Worm (Caenorhabditis elegans) whole organism, L2 larva: ENCODE results near the gene sre-18.

Experiments used
- F13H6.1 ChIP-seq: sonication (generic microtip); optimal IDR thresholded peaks from 2 replicates; lab custom pipeline; 2016; ENCODE audit warnings: missing genetic modification characterization, missing compliant biosample characterization
- Y55F3AM.14 ChIP-seq: fragments of 200-800 bp; sonication (Bioruptor generic); optimal IDR thresholded peaks from 2 replicates; lab custom pipeline; 2018; ENCODE audit warnings: mild to moderate bottlenecking, missing genetic modification characterization, missing compliant biosample characterization
- blmp-1 ChIP-seq: sonication (generic microtip); optimal IDR thresholded peaks from 2 replicates; lab custom pipeline; 2017; ENCODE audit warnings: missing genetic modification characterization, mild to moderate bottlenecking, missing compliant biosample characterization, antibody characterized with exemption, moderate library complexity; ENCODE audit not compliant: insufficient read depth
- ceh-82 ChIP-seq: fragments of 150-350 bp; optimal IDR thresholded peaks from 2 replicates; lab custom pipeline; 2014; ENCODE audit warnings: missing biosample characterization, missing genetic modification characterization
- crh-2 ChIP-seq: sonication (generic microtip); optimal IDR thresholded peaks from 2 replicates; lab custom pipeline; 2017; ENCODE audit warnings: missing biosample characterization, missing genetic modification characterization
- dmd-4 ChIP-seq: sonication (generic microtip); optimal IDR thresholded peaks from 2 replicates; lab custom pipeline; 2017; ENCODE audit warnings: missing biosample characterization, missing genetic modification characterization
- egl-27 ChIP-seq: sonication (generic microtip); optimal IDR thresholded peaks from 3 replicates; lab custom pipeline; 2017; ENCODE audit warnings: missing biosample characterization, missing genetic modification reagents, missing genetic modification characterization
- elt-1 ChIP-seq: fragments of 150-350 bp; optimal IDR thresholded peaks from 2 replicates; lab custom pipeline; 2014; ENCODE audit warnings: missing biosample characterization, missing genetic modification characterization
- elt-3 ChIP-seq: sonication (generic microtip); optimal IDR thresholded peaks from 2 replicates; lab custom pipeline; 2017; ENCODE audit warnings: missing biosample characterization, missing genetic modification characterization
- fos-1 ChIP-seq: fragments of 150-350 bp; optimal IDR thresholded peaks from 2 replicates; lab custom pipeline; 2014; ENCODE audit warnings: missing biosample characterization, missing genetic modification characterization
- lsy-2 ChIP-seq, 2 experiments: fragments of 150-350 bp in 1 of 2; sonication (generic microtip) in 1 of 2; optimal IDR thresholded peaks; 2 replicates each; lab custom pipeline; 2014 to 2017; ENCODE audit warnings: missing biosample characterization in 2 of 2, missing genetic modification characterization in 2 of 2
- mbf-1 ChIP-seq: sonication (generic microtip); optimal IDR thresholded peaks from 2 replicates; lab custom pipeline; 2017; ENCODE audit warnings: missing biosample characterization, missing genetic modification characterization
- mdl-1 ChIP-seq, 2 experiments: fragments of 150-350 bp in 1 of 2; sonication (generic microtip) in 1 of 2; optimal IDR thresholded peaks; 2 replicates each; lab custom pipeline; 2017; ENCODE audit warnings: missing biosample characterization in 2 of 2, missing genetic modification characterization in 2 of 2
- nhr-10 ChIP-seq: sonication (generic microtip); optimal IDR thresholded peaks from 2 replicates; lab custom pipeline; 2017; ENCODE audit warnings: missing biosample characterization, missing genetic modification characterization
- nhr-129 ChIP-seq: fragments of 150-350 bp; optimal IDR thresholded peaks from 2 replicates; lab custom pipeline; 2014; ENCODE audit warnings: missing biosample characterization, missing genetic modification characterization
- nhr-21 ChIP-seq: fragments of 150-350 bp; optimal IDR thresholded peaks from 2 replicates; lab custom pipeline; 2014; ENCODE audit warnings: missing biosample characterization, missing genetic modification characterization
- nhr-25 ChIP-seq: fragments of 150-350 bp; sonication (generic microtip); optimal IDR thresholded peaks from 3 replicates; lab custom pipeline; 2014; ENCODE audit warnings: missing biosample characterization, missing genetic modification characterization
- nhr-6 ChIP-seq: fragments of 150-350 bp; optimal IDR thresholded peaks from 2 replicates; lab custom pipeline; 2014; ENCODE audit warnings: missing biosample characterization, missing genetic modification characterization
- sem-4 ChIP-seq: fragments of 150-350 bp; optimal IDR thresholded peaks from 2 replicates; lab custom pipeline; 2014; ENCODE audit warnings: missing biosample characterization, missing genetic modification reagents, missing genetic modification characterization
- skn-1 ChIP-seq: sonication (generic microtip); optimal IDR thresholded peaks from 2 replicates; lab custom pipeline; 2017; ENCODE audit warnings: missing biosample characterization, missing genetic modification characterization
- sma-3 ChIP-seq: sonication (generic microtip); optimal IDR thresholded peaks from 2 replicates; lab custom pipeline; 2016; ENCODE audit warnings: missing genetic modification reagents, missing genetic modification characterization, missing compliant biosample characterization
- sma-9 ChIP-seq, 2 experiments: fragments of 150-350 bp in 1 of 2; sonication (generic microtip) in 1 of 2; optimal IDR thresholded peaks; 2 replicates each; lab custom pipeline; 2014 to 2016; ENCODE audit warnings: missing genetic modification characterization in 2 of 2, mild to moderate bottlenecking in 1 of 2, missing biosample characterization in 1 of 2, missing compliant biosample characterization in 1 of 2, missing genetic modification reagents in 1 of 2, moderate library complexity in 1 of 2
- snpc-4 ChIP-seq: fragments of 150-350 bp; optimal IDR thresholded peaks from 2 replicates; lab custom pipeline; 2014; ENCODE audit warnings: missing biosample characterization, missing genetic modification characterization
- unc-39 ChIP-seq: fragments of 150-350 bp; optimal IDR thresholded peaks from 2 replicates; lab custom pipeline; 2014; ENCODE audit warnings: missing biosample characterization, missing genetic modification characterization
- unc-55 ChIP-seq: fragments of 150-350 bp; sonication (generic microtip); optimal IDR thresholded peaks from 3 replicates; lab custom pipeline; 2014; ENCODE audit warnings: missing biosample characterization, missing genetic modification reagents, missing genetic modification characterization
- unc-62 ChIP-seq: fragments of 150-350 bp; optimal IDR thresholded peaks from 2 replicates; lab custom pipeline; 2014; ENCODE audit warnings: missing biosample characterization, missing genetic modification reagents, missing genetic modification characterization
- zag-1 ChIP-seq: fragments of 150-350 bp; optimal IDR thresholded peaks from 2 replicates; lab custom pipeline; 2014; ENCODE audit warnings: missing biosample characterization, missing genetic modification characterization
- ztf-11 ChIP-seq: sonication (generic microtip); optimal IDR thresholded peaks from 2 replicates; lab custom pipeline; 2017; ENCODE audit warnings: missing biosample characterization, missing genetic modification characterization
- ztf-4 ChIP-seq: fragments of 150-350 bp; optimal IDR thresholded peaks from 2 replicates; lab custom pipeline; 2014; ENCODE audit warnings: missing biosample characterization, missing genetic modification characterization

Gene sre-18

ce11 chrIV:12199538-12200158 is 29.9 kb downstream of the sre-18 start:
- TF ChIP-seq mbf-1 (tag; lab: Kevin White, UChicago) (no peak), F13H6.1 (tag; lab: Kevin White, UChicago) (peak; percentile 59), sma-3 (GFP tag; lab: Kevin White, UChicago) (no peak), fos-1 (tag; lab: Kevin White, UChicago) (peak; percentile 17), unc-62 (GFP tag; lab: Kevin White, UChicago) (no peak), nhr-25 (tag; lab: Kevin White, UChicago) (no peak), crh-2 (tag; lab: Kevin White, UChicago) (peak; percentile 9), elt-3 (tag; lab: Kevin White, UChicago) (no peak), elt-1 (no peak), lsy-2 (tag; optimal IDR thresholded peaks at IDR 0.05; lab: Kevin White, UChicago) (no peak), zag-1 (tag; lab: Kevin White, UChicago) (no peak), dmd-4 (no peak), skn-1 (no peak), nhr-129 (tag; lab: Kevin White, UChicago) (peak; percentile 28), sma-9 (GFP tag; optimal IDR thresholded peaks at IDR 0.05; lab: Kevin White, UChicago) (peak; percentile 59), sma-9 (tag; optimal IDR thresholded peaks at IDR 0.05; lab: Kevin White, UChicago) (no peak)

ce11 chrIV:12198816-12199215 is 30.8 kb downstream of the sre-18 start:
- no peak for TF ChIP-seq dmd-4
- TF ChIP-seq ztf-11 = no peak
- peak; percentile 51 for TF ChIP-seq F13H6.1 (tag; lab: Kevin White, UChicago)
- peak; percentile 17 for TF ChIP-seq sma-9 (GFP tag; optimal IDR thresholded peaks at IDR 0.05; lab: Kevin White, UChicago)
- no peak for TF ChIP-seq sma-9 (tag; optimal IDR thresholded peaks at IDR 0.05; lab: Kevin White, UChicago)
- TF ChIP-seq zag-1 (tag; lab: Kevin White, UChicago) = no peak
- no peak for TF ChIP-seq fos-1 (tag; lab: Kevin White, UChicago)
- TF ChIP-seq blmp-1 (tag; lab: Kevin White, UChicago) = no peak
- TF ChIP-seq nhr-129 (tag; lab: Kevin White, UChicago) = peak; percentile 71

DNA sequence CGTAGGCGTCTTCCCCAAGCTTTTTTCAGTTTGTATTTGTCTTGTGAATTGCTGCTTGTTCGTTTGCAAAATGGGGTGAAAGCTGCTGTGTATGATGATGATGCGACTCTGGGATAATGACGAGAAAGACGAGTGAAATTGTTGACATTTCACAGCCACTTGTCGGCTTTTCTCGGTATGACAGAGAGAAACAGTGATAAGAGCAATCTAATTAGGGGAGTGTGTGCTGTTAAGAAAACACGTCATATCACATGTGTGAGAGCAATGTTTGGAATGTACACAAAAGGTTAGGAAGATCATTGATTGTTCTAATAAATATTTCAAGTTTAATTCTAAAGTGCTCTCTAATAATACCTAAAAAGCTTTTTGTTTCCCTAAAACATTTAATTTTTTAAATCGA is 31.9 kb downstream of the sre-18 start:
- TF ChIP-seq nhr-129 (tag; lab: Kevin White, UChicago) = peak; percentile 52
- peak; percentile 33 for TF ChIP-seq fos-1 (tag; lab: Kevin White, UChicago)
- no peak for TF ChIP-seq mdl-1 (tag; optimal IDR thresholded peaks at IDR 0.05; lab: Kevin White, UChicago)
- peak; percentile 22 for TF ChIP-seq F13H6.1 (tag; lab: Kevin White, UChicago)
- peak; percentile 75 for TF ChIP-seq sma-9 (GFP tag; optimal IDR thresholded peaks at IDR 0.05; lab: Kevin White, UChicago)
- TF ChIP-seq sma-9 (tag; optimal IDR thresholded peaks at IDR 0.05; lab: Kevin White, UChicago) = no peak
- TF ChIP-seq unc-55 = no peak
- TF ChIP-seq crh-2 (tag; lab: Kevin White, UChicago) = peak; percentile 54

- TF ChIP-seq unc-62 (GFP tag; lab: Kevin White, UChicago) = no peak
- TF ChIP-seq ceh-82 (tag; lab: Kevin White, UChicago) = no peak
- TF ChIP-seq nhr-129 (tag; lab: Kevin White, UChicago) = peak; percentile 17
- TF ChIP-seq fos-1 (tag; lab: Kevin White, UChicago) = peak; percentile 23
- no peak for TF ChIP-seq nhr-21 (tag; lab: Kevin White, UChicago)
These were observed 33.0 kb downstream of the sre-18 start for ce11 chrIV:12196608-12197007.

DNA sequence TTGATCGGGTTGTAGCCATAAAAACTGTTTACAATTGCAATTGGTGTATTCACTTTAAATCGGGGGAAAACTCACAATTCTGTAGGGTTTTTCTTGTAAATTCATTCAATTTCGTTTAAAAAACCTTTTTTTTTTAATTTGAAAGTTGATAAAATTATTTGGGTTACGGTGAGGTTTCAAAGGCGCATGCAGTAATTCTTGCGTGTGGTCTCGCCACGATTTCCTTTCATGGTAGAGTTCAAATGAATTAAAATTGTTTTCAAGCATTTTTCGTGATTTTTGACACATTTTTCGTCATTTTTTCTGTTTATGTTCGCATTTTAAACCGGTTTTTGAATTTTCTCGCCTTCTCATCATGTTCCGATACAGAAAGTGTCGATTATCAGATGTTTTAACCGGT is 34.9 kb downstream of the sre-18 start:
- TF ChIP-seq ztf-4 (tag; lab: Kevin White, UChicago) (no peak), egl-27 (tag; lab: Kevin White, UChicago) (no peak), unc-39 (tag; lab: Kevin White, UChicago) (no peak), ztf-11 (no peak), sma-9 (GFP tag; optimal IDR thresholded peaks at IDR 0.05; lab: Kevin White, UChicago) (no peak), sma-9 (tag; optimal IDR thresholded peaks at IDR 0.05; lab: Kevin White, UChicago) (no peak), snpc-4 (tag; lab: Kevin White, UChicago) (no peak), sem-4 (tag; lab: Kevin White, UChicago) (no peak), dmd-4 (no peak)

DNA sequence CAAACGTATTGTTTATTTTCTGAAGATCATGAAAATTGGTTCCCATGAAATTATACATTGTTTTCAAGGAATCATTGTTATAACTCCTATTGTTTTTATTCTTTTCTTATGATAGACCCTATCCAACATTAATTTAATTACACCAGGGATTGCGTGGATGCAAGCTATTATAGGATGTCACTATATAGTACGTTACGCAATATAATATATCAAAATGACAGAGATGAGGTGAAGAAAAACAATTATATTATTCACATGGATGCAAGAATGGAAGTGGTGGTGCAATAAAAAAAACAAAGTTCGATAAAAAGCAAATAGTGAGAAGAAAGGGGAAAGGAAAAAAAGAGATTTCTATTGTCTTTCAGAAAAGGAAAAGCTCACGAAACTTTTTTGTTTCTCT is 36.2 kb downstream of the sre-18 start:
- TF ChIP-seq nhr-10 (no peak), lsy-2 (tag; optimal IDR thresholded peaks at IDR 0.05; lab: Kevin White, UChicago) (no peak), Y55F3AM.14 (GFP tag; lab: Kevin White, UChicago) (no peak), nhr-6 (tag; lab: Kevin White, UChicago) (no peak), unc-62 (GFP tag; lab: Kevin White, UChicago) (no peak)
- TF ChIP-seq, all 48 proteins: peak for 0
